Fruit fly (Drosophila melanogaster) whole organism, embryonic: ENCODE results near the gene tws.

ENCODE experiments used
- CG10979 ChIP-seq: fragments of 200-800 bp; sonication (Bioruptor generic); optimal IDR thresholded peaks from 2 replicates; lab custom pipeline; 2018; ENCODE audit warnings: missing biosample characterization, mild to moderate bottlenecking, missing genetic modification characterization, moderate library complexity
- CG11456 ChIP-seq: fragments of 200-800 bp; sonication (Bioruptor generic); IDR thresholded peaks from 3 replicates; pipeline ENCODE4 v1.3.6; 2022; ENCODE audit warnings: missing biosample characterization, missing genetic modification characterization
- CG12155 ChIP-seq: fragments of 200-800 bp; sonication (Bioruptor generic); optimal IDR thresholded peaks from 3 replicates; lab custom pipeline; 2016; ENCODE audit warnings: missing biosample characterization, missing genetic modification characterization
- CG12219 ChIP-seq: fragments of 200-800 bp; sonication (Bioruptor generic); optimal IDR thresholded peaks from 3 replicates; lab custom pipeline; 2018; ENCODE audit warnings: missing biosample characterization, mild to moderate bottlenecking, missing genetic modification characterization
- CG12769 ChIP-seq: fragments of 200-800 bp; sonication (Bioruptor generic); optimal IDR thresholded peaks from 2 replicates; lab custom pipeline; 2019; ENCODE audit warnings: missing biosample characterization, mild to moderate bottlenecking, missing genetic modification characterization, moderate library complexity
- CG13296 ChIP-seq: fragments of 200-800 bp; sonication (Bioruptor generic); optimal IDR thresholded peaks from 3 replicates; lab custom pipeline; 2018; ENCODE audit warnings: missing biosample characterization, mild to moderate bottlenecking, missing genetic modification characterization
- CG13424 ChIP-seq: fragments of 200-800 bp; sonication (Bioruptor generic); optimal IDR thresholded peaks from 2 replicates; lab custom pipeline; 2019; ENCODE audit warnings: missing biosample characterization, mild to moderate bottlenecking, missing genetic modification characterization, moderate library complexity
- CG14965 ChIP-seq: fragments of 200-800 bp; sonication (Bioruptor generic); optimal IDR thresholded peaks from 2 replicates; lab custom pipeline; 2016; ENCODE audit warnings: missing biosample characterization, missing genetic modification characterization, borderline replicate concordance
- CG17829 ChIP-seq: fragments of 200-800 bp; optimal IDR thresholded peaks from 2 replicates; lab custom pipeline; 2019; ENCODE audit warnings: missing biosample characterization, mild to moderate bottlenecking, missing genetic modification characterization, moderate library complexity
- CG31365 ChIP-seq: fragments of 200-800 bp; sonication (Bioruptor generic); optimal IDR thresholded peaks from 2 replicates; lab custom pipeline; 2018; ENCODE audit warnings: missing biosample characterization, mild to moderate bottlenecking, missing genetic modification characterization
- CG33213 ChIP-seq: fragments of 200-800 bp; sonication (Bioruptor generic); optimal IDR thresholded peaks from 3 replicates; lab custom pipeline; 2016; ENCODE audit warnings: missing biosample characterization, missing genetic modification characterization
- CG3995 ChIP-seq: fragments of 200-800 bp; sonication (Bioruptor generic); optimal IDR thresholded peaks from 3 replicates; lab custom pipeline; 2016; ENCODE audit warnings: missing biosample characterization, missing genetic modification characterization
- CG4404 ChIP-seq: fragments of 200-800 bp; sonication (Bioruptor generic); IDR thresholded peaks from 2 replicates; pipeline ENCODE4 v1.3.6; 2022; ENCODE audit warnings: missing biosample characterization, missing genetic modification characterization
- CG6765 ChIP-seq: fragments of 200-800 bp; sonication (Bioruptor generic); optimal IDR thresholded peaks from 3 replicates; lab custom pipeline; 2017; ENCODE audit warnings: missing biosample characterization, mild to moderate bottlenecking, missing genetic modification characterization
- CG7839 ChIP-seq: fragments of 200-800 bp; sonication (Bioruptor generic); optimal IDR thresholded peaks from 3 replicates; lab custom pipeline; 2018; ENCODE audit warnings: missing biosample characterization, mild to moderate bottlenecking, missing genetic modification characterization, moderate library complexity
- CG8478 ChIP-seq: fragments of >200 bp; optimal IDR thresholded peaks from 2 replicates; lab custom pipeline; 2018
- CG9215 ChIP-seq: fragments of 200-800 bp; sonication (Bioruptor generic); IDR thresholded peaks from 2 replicates; pipeline ENCODE4 v1.3.6; 2022; ENCODE audit warnings: missing biosample characterization, missing genetic modification characterization
- CG9817 ChIP-seq: fragments of 200-800 bp; sonication (Bioruptor generic); optimal IDR thresholded peaks from 2 replicates; lab custom pipeline; 2018; ENCODE audit warnings: missing biosample characterization, mild to moderate bottlenecking, missing genetic modification characterization, moderate library complexity
- CrebB ChIP-seq: fragments of 200-800 bp; sonication (Bioruptor generic); optimal IDR thresholded peaks from 3 replicates; lab custom pipeline; 2018; ENCODE audit warnings: missing biosample characterization, mild to moderate bottlenecking, missing genetic modification characterization
- D19A ChIP-seq: fragments of 200-800 bp; optimal IDR thresholded peaks from 3 replicates; lab custom pipeline; 2019; ENCODE audit warnings: missing biosample characterization, mild to moderate bottlenecking, missing genetic modification characterization, moderate library complexity
- Dek ChIP-seq: fragments of 200-800 bp; sonication (Bioruptor generic); optimal IDR thresholded peaks from 3 replicates; lab custom pipeline; 2019; ENCODE audit warnings: missing biosample characterization, mild to moderate bottlenecking, missing genetic modification characterization, moderate library complexity
- Dfd ChIP-seq, 2 experiments: fragments of >200 bp; optimal IDR thresholded peaks; 2 replicates each; lab custom pipeline; 2017; ENCODE audit warnings: missing biosample characterization in 2 of 2, missing genetic modification characterization in 2 of 2
- Fer1 ChIP-seq: fragments of 200-800 bp; sonication (Bioruptor generic); optimal IDR thresholded peaks from 2 replicates; lab custom pipeline; 2017; ENCODE audit warnings: missing biosample characterization, mild to moderate bottlenecking, missing genetic modification characterization
- H15 ChIP-seq: fragments of 200-800 bp; sonication (Bioruptor generic); IDR thresholded peaks from 3 replicates; pipeline ENCODE4 v1.3.6; 2022; ENCODE audit warnings: missing biosample characterization, missing genetic modification characterization
- Mad ChIP-seq: fragments of 200-800 bp; sonication (Bioruptor generic); optimal IDR thresholded peaks from 2 replicates; lab custom pipeline; 2016; ENCODE audit warnings: missing biosample characterization, missing genetic modification characterization
- Med ChIP-seq: fragments of 200-800 bp; sonication (Bioruptor generic); peaks from one replicate; lab custom pipeline; 2016; ENCODE audit warnings: missing biosample characterization, missing genetic modification characterization, mild to moderate bottlenecking, inconsistent platforms, moderate library complexity
- TFAM ChIP-seq: fragments of 200-800 bp; sonication (Bioruptor generic); optimal IDR thresholded peaks from 2 replicates; lab custom pipeline; 2017; ENCODE audit warnings: missing biosample characterization, missing genetic modification characterization, inconsistent platforms
- ara ChIP-seq: fragments of 200-800 bp; sonication (Bioruptor generic); IDR thresholded peaks from 2 replicates; pipeline ENCODE4 v1.3.6; 2022; ENCODE audit warnings: missing biosample characterization, missing genetic modification characterization
- bcd ChIP-seq: fragments of 200-800 bp; sonication (Bioruptor generic); optimal IDR thresholded peaks from 2 replicates; lab custom pipeline; 2017; ENCODE audit warnings: missing biosample characterization, mild to moderate bottlenecking, missing genetic modification characterization
- dm ChIP-seq: fragments of 200-800 bp; sonication (Bioruptor generic); optimal IDR thresholded peaks from 3 replicates; lab custom pipeline; 2016; ENCODE audit warnings: missing biosample characterization, missing genetic modification characterization
- gce ChIP-seq: fragments of 200-800 bp; sonication (Bioruptor generic); IDR thresholded peaks from 3 replicates; pipeline ENCODE4 v1.3.6; 2022; ENCODE audit warnings: missing biosample characterization, missing genetic modification characterization
- lab ChIP-seq: fragments of 200-800 bp; sonication (Bioruptor generic); optimal IDR thresholded peaks from 3 replicates; lab custom pipeline; 2017; ENCODE audit warnings: missing biosample characterization, missing genetic modification characterization, mild to moderate bottlenecking, moderate library complexity, missing genetic modification reagents
- lola ChIP-seq, 3 experiments: fragments of >200 bp in 2 of 3; fragments of 200-800 bp in 1 of 3; sonication (Bioruptor generic) in 1 of 3; optimal IDR thresholded peaks; 2 replicates each; lab custom pipeline; 2017 to 2019; ENCODE audit warnings: missing biosample characterization in 3 of 3, missing genetic modification characterization in 3 of 3, mild to moderate bottlenecking in 1 of 3, moderate library complexity in 1 of 3
- luna ChIP-seq: fragments of 200-800 bp; sonication (Bioruptor generic); optimal IDR thresholded peaks from 2 replicates; lab custom pipeline; 2016; ENCODE audit warnings: missing biosample characterization, missing genetic modification characterization
- otp ChIP-seq: fragments of 200-800 bp; sonication (Bioruptor generic); IDR thresholded peaks from 3 replicates; pipeline ENCODE4, ENCODE4 v1.3.6; 2022; ENCODE audit warnings: missing biosample characterization, missing genetic modification characterization
- pfk ChIP-seq: fragments of 200-800 bp; sonication (Bioruptor generic); optimal IDR thresholded peaks from 2 replicates; lab custom pipeline; 2018; ENCODE audit warnings: missing biosample characterization, mild to moderate bottlenecking, missing genetic modification characterization, moderate library complexity
- row ChIP-seq: fragments of 200-800 bp; sonication (Bioruptor generic); IDR thresholded peaks from 3 replicates; pipeline ENCODE4 v1.3.6; 2022; ENCODE audit warnings: missing biosample characterization, missing genetic modification characterization
- sima ChIP-seq: fragments of 200-800 bp; sonication (Bioruptor generic); optimal IDR thresholded peaks from 2 replicates; lab custom pipeline; 2016; ENCODE audit warnings: missing biosample characterization, missing genetic modification characterization
- slp2 ChIP-seq: fragments of 200-800 bp; sonication (Bioruptor generic); optimal IDR thresholded peaks from 2 replicates; lab custom pipeline; 2016; ENCODE audit warnings: missing biosample characterization, missing genetic modification characterization
- tio ChIP-seq: fragments of 200-800 bp; sonication (Bioruptor generic); optimal IDR thresholded peaks from 2 replicates; lab custom pipeline; 2017; ENCODE audit warnings: missing biosample characterization, missing genetic modification characterization, inconsistent platforms
- trh ChIP-seq: fragments of 200-800 bp; sonication (Bioruptor generic); optimal IDR thresholded peaks from 2 replicates; lab custom pipeline; 2016; ENCODE audit warnings: missing biosample characterization, missing genetic modification characterization
- zen2 ChIP-seq: fragments of 200-800 bp; sonication (Bioruptor generic); IDR thresholded peaks from 3 replicates; pipeline ENCODE4 v1.3.6; 2022; ENCODE audit warnings: missing biosample characterization, missing genetic modification characterization; ENCODE audit not compliant: partially characterized antibody
- zfh1 ChIP-seq: fragments of 200-800 bp; sonication (Bioruptor generic); IDR thresholded peaks from 3 replicates; pipeline ENCODE4 v1.3.6; 2022; ENCODE audit warnings: missing biosample characterization, missing genetic modification characterization

Gene tws

dm6 chr3R:10084914-10085313 lies 54.7 kb downstream of the tws start (continued):
- TF ChIP-seq Med (GFP tag; lab: Kevin White, UChicago) (peak; percentile 94), lab (GFP tag; lab: Kevin White, UChicago) (peak; percentile 82), TFAM (GFP tag; lab: Kevin White, UChicago) (no peak), gce (peak; percentile 36; the same call in 1 of the 3 replicates), CG7839 (tag; lab: Kevin White, UChicago) (peak; percentile 61), H15 (GFP tag; lab: Robert Waterston, UW) (0 out of 3 replicates have a peak, but pooled peaks have one; percentile 45), Dek (peak; percentile 34), CG9817 (tag; lab: Kevin White, UChicago) (peak; percentile 53), CG8478 (lab: Kevin White, UChicago) (no peak), CG12219 (GFP tag; lab: Kevin White, UChicago) (no peak), CG31365 (tag; lab: Kevin White, UChicago) (no peak), ara (GFP tag; lab: Robert Waterston, UW) (no peak), sima (no peak), CG17829 (tag; lab: Kevin White, UChicago) (no peak), CG33213 (GFP tag; lab: Kevin White, UChicago) (no peak), CG3995 (GFP tag; lab: Kevin White, UChicago) (peak; percentile 16), CG13424 (tag; lab: Kevin White, UChicago) (peak; percentile 14), row (GFP tag; lab: Robert Waterston, UW) (peak; percentile 62), CG10979 (no peak), CG12769 (tag; lab: Kevin White, UChicago) (peak; percentile 82), CG12155 (peak; percentile 52), D19A (no peak), tio (no peak), Mad (GFP tag; lab: Kevin White, UChicago) (no peak), otp (GFP tag; lab: Robert Waterston, UW) (no peak), dm (no peak), lola (GFP tag; optimal IDR thresholded peaks at IDR 0.05; lab: Kevin White, UChicago) (no peak), pfk (GFP tag; lab: Kevin White, UChicago) (no peak), zfh1 (GFP tag; lab: Robert Waterston, UW) (0 out of 3 replicates have a peak, but pooled peaks have one; percentile 50), slp2 (GFP tag; lab: Kevin White, UChicago) (no peak), Dfd (GFP tag; optimal IDR thresholded peaks at IDR 0.05; lab: Kevin White, UChicago) (no peak), CG14965 (GFP tag; lab: Kevin White, UChicago) (no peak), CG13296 (GFP tag; lab: Kevin White, UChicago) (peak; percentile 7), CG11456 (GFP tag; lab: Robert Waterston, UW) (peak; percentile 57; the same call in 1 of the 3 replicates), trh (no peak), CG9215 (peak; percentile 67), CG6765 (GFP tag; lab: Kevin White, UChicago) (no peak), luna (GFP tag; lab: Kevin White, UChicago) (peak; percentile 35), zen2 (GFP tag; lab: Robert Waterston, UW) (no peak), CG4404 (GFP tag; lab: Robert Waterston, UW) (peak; percentile 62), CrebB (tag; lab: Kevin White, UChicago) (no peak), bcd (GFP tag; lab: Kevin White, UChicago) (peak; percentile 60), Fer1 (GFP tag; lab: Kevin White, UChicago) (peak; percentile 53)
